Fruit fly (Drosophila melanogaster): ENCODE data around the gene CG4424.

DNA sequence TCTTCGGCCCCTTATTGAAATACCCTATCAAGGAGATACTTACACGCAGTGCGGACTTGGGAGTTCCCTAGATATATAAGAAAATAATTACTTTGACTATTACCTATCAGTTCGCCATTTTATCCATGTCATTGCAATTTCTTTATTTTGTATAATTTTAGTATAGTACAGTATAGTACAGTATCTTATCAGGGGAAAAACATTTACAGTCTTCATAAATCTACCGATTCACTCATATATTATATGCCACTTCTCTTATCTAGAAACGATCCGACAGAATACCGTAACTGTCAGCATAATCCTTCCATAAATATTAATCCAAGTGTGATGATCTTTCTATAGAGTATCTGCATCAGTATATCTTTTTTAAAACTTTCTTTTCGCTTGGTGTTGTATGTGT lies 31.4 kb downstream of the CG4424 start:
- no peak for TF ChIP-seq psq (optimal IDR thresholded peaks at IDR 0.05)
- TF ChIP-seq CG8478 (optimal IDR thresholded peaks at IDR 0.05): no peak
- TF ChIP-seq usp (GFP tag; optimal IDR thresholded peaks at IDR 0.05): no peak
